Worm (Caenorhabditis elegans): Measurements from ENCODE around the gene mapk-15.

- TF ChIP-seq him-1 (tag; optimal IDR thresholded peaks at IDR 0.05) (no peak), dao-5 (tag; optimal IDR thresholded peaks at IDR 0.05) (no peak), W03F9.2 (tag; optimal IDR thresholded peaks at IDR 0.05) (no peak)
Measured at ce11 chrIII:6080263-6080662, 12.6 kb downstream of the mapk-15 start, which contains the start of gene attf-4.
